Fruit fly (Drosophila melanogaster) whole organism, embryonic: ENCODE data around the gene Ostgamma.

Source experiments
- Ada2b ChIP-seq: fragments of 200-800 bp; sonication (Bioruptor generic); IDR thresholded peaks from 2 replicates; pipeline ENCODE4 v1.3.6; 2022; ENCODE audit warnings: missing biosample characterization, missing genetic modification characterization
- Asciz ChIP-seq: fragments of 200-800 bp; sonication (Bioruptor generic); optimal IDR thresholded peaks from 2 replicates; lab custom pipeline; 2017; ENCODE audit warnings: missing biosample characterization, mild to moderate bottlenecking, missing genetic modification characterization, missing genetic modification reagents
- Atf3 ChIP-seq: fragments of 200-800 bp; sonication (Bioruptor generic); optimal IDR thresholded peaks from 3 replicates; lab custom pipeline; 2016; ENCODE audit warnings: missing biosample characterization, missing genetic modification characterization
- Bgb ChIP-seq: fragments of 200-800 bp; sonication (Bioruptor generic); IDR thresholded peaks from 2 replicates; pipeline ENCODE4 v1.3.6; 2022; ENCODE audit warnings: missing biosample characterization, missing genetic modification characterization; ENCODE audit not compliant: partially characterized antibody
- CG10462 ChIP-seq: fragments of 200-800 bp; sonication (Bioruptor generic); optimal IDR thresholded peaks from 2 replicates; lab custom pipeline; 2016; ENCODE audit warnings: missing biosample characterization, missing genetic modification characterization
- CG10565 ChIP-seq: fragments of 200-800 bp; sonication (Bioruptor generic); optimal IDR thresholded peaks from 3 replicates; lab custom pipeline; 2016; ENCODE audit warnings: missing biosample characterization, mild to moderate bottlenecking, missing genetic modification characterization
- CG10959 ChIP-seq: fragments of 200-800 bp; sonication (Bioruptor generic); IDR thresholded peaks from 2 replicates; pipeline ENCODE4 v1.3.6; 2022; ENCODE audit warnings: missing biosample characterization, missing genetic modification characterization
- CG12942 ChIP-seq: fragments of 200-800 bp; sonication (Bioruptor generic); optimal IDR thresholded peaks from 3 replicates; lab custom pipeline; 2016; ENCODE audit warnings: missing biosample characterization, missing genetic modification characterization
- CG13296 ChIP-seq: fragments of 200-800 bp; sonication (Bioruptor generic); optimal IDR thresholded peaks from 3 replicates; lab custom pipeline; 2018; ENCODE audit warnings: missing biosample characterization, mild to moderate bottlenecking, missing genetic modification characterization
- CG18262 ChIP-seq: fragments of 200-800 bp; optimal IDR thresholded peaks from 3 replicates; lab custom pipeline; 2019; ENCODE audit warnings: missing biosample characterization, mild to moderate bottlenecking, missing genetic modification characterization, moderate library complexity
- CG18476 ChIP-seq: fragments of 200-800 bp; sonication (Bioruptor generic); optimal IDR thresholded peaks from 2 replicates; lab custom pipeline; 2016; ENCODE audit warnings: missing biosample characterization, mild to moderate bottlenecking, missing genetic modification characterization
- CG2678 ChIP-seq: fragments of 200-800 bp; sonication (Bioruptor generic); optimal IDR thresholded peaks from 3 replicates; lab custom pipeline; 2019; ENCODE audit warnings: missing biosample characterization, mild to moderate bottlenecking, missing genetic modification characterization, moderate library complexity
- CG30403 ChIP-seq: fragments of 200-800 bp; sonication (Bioruptor generic); optimal IDR thresholded peaks from 3 replicates; lab custom pipeline; 2016; ENCODE audit warnings: missing biosample characterization, missing genetic modification characterization
- CG31365 ChIP-seq: fragments of 200-800 bp; sonication (Bioruptor generic); optimal IDR thresholded peaks from 2 replicates; lab custom pipeline; 2018; ENCODE audit warnings: missing biosample characterization, mild to moderate bottlenecking, missing genetic modification characterization
- CG32767 ChIP-seq: fragments of 200-800 bp; sonication (Bioruptor generic); IDR thresholded peaks from 2 replicates; pipeline ENCODE4 v1.3.6; 2022; ENCODE audit warnings: missing biosample characterization, missing genetic modification characterization
- CG3407 ChIP-seq: fragments of 200-800 bp; sonication (Bioruptor generic); optimal IDR thresholded peaks from 2 replicates; lab custom pipeline; 2018; ENCODE audit warnings: missing biosample characterization, mild to moderate bottlenecking, missing genetic modification characterization
- CG3726 ChIP-seq: fragments of 200-800 bp; sonication (Bioruptor generic); IDR thresholded peaks from 3 replicates; pipeline ENCODE4, ENCODE4 v1.3.6; 2022; ENCODE audit warnings: missing biosample characterization, missing genetic modification characterization
- CG4360 ChIP-seq: fragments of 200-800 bp; sonication (Bioruptor generic); IDR thresholded peaks from 2 replicates; pipeline ENCODE4 v1.3.6; 2022; ENCODE audit warnings: missing biosample characterization, missing genetic modification characterization
- CG4854 ChIP-seq: fragments of 200-800 bp; sonication (Bioruptor generic); optimal IDR thresholded peaks from 2 replicates; lab custom pipeline; 2016; ENCODE audit warnings: missing biosample characterization, missing genetic modification characterization, inconsistent platforms
- CG5953 ChIP-seq: fragments of 200-800 bp; sonication (Bioruptor generic); IDR thresholded peaks from 2 replicates; pipeline ENCODE4 v1.3.6; 2022; ENCODE audit warnings: missing biosample characterization, missing genetic modification characterization
- CG6765 ChIP-seq: fragments of 200-800 bp; sonication (Bioruptor generic); optimal IDR thresholded peaks from 3 replicates; lab custom pipeline; 2017; ENCODE audit warnings: missing biosample characterization, mild to moderate bottlenecking, missing genetic modification characterization
- CG7745 ChIP-seq: fragments of 200-800 bp; sonication (Bioruptor generic); optimal IDR thresholded peaks from 2 replicates; lab custom pipeline; 2018; ENCODE audit warnings: missing biosample characterization, mild to moderate bottlenecking, missing genetic modification characterization, moderate library complexity
- CG7786 ChIP-seq: fragments of 200-800 bp; sonication (Bioruptor generic); optimal IDR thresholded peaks from 2 replicates; lab custom pipeline; 2016; ENCODE audit warnings: missing biosample characterization, missing genetic modification characterization
- CG9932 ChIP-seq: fragments of 200-800 bp; sonication (Bioruptor generic); IDR thresholded peaks from 2 replicates; pipeline ENCODE4 v1.3.6; 2022; ENCODE audit warnings: missing biosample characterization, missing genetic modification characterization
- CrebB ChIP-seq: fragments of 200-800 bp; sonication (Bioruptor generic); optimal IDR thresholded peaks from 3 replicates; lab custom pipeline; 2018; ENCODE audit warnings: missing biosample characterization, mild to moderate bottlenecking, missing genetic modification characterization
- ERR ChIP-seq: fragments of 200-800 bp; sonication (Bioruptor generic); optimal IDR thresholded peaks from 2 replicates; lab custom pipeline; 2016; ENCODE audit warnings: missing biosample characterization, missing genetic modification characterization
- Ets97D ChIP-seq: fragments of 200-800 bp; sonication (Bioruptor generic); optimal IDR thresholded peaks from 3 replicates; lab custom pipeline; 2016; ENCODE audit warnings: missing biosample characterization, missing genetic modification characterization
- HmgD ChIP-seq: fragments of 200-800 bp; sonication (Bioruptor generic); optimal IDR thresholded peaks from 3 replicates; lab custom pipeline; 2016; ENCODE audit warnings: missing biosample characterization, missing genetic modification characterization
- NC2α ChIP-seq: fragments of 200-800 bp; sonication (Bioruptor generic); optimal IDR thresholded peaks from 2 replicates; lab custom pipeline; 2016; ENCODE audit warnings: missing biosample characterization, missing genetic modification characterization
- Spps ChIP-seq: fragments of 200-800 bp; sonication (Bioruptor generic); optimal IDR thresholded peaks from 2 replicates; lab custom pipeline; 2018; ENCODE audit warnings: missing biosample characterization, mild to moderate bottlenecking, missing genetic modification characterization
- abd-A ChIP-seq: fragments of 200-800 bp; sonication (Bioruptor generic); optimal IDR thresholded peaks from 3 replicates; lab custom pipeline; 2019; ENCODE audit warnings: missing biosample characterization, mild to moderate bottlenecking, missing genetic modification characterization, moderate library complexity
- bbx ChIP-seq: fragments of 200-800 bp; sonication (Bioruptor generic); IDR thresholded peaks from 2 replicates; pipeline ENCODE4 v1.3.6; 2022; ENCODE audit warnings: missing biosample characterization, missing genetic modification characterization; ENCODE audit not compliant: partially characterized antibody
- bowl ChIP-seq: fragments of 200-800 bp; sonication (Bioruptor generic); IDR thresholded peaks from 2 replicates; pipeline ENCODE4 v1.3.6; 2022; ENCODE audit warnings: missing biosample characterization, missing genetic modification characterization
- br ChIP-seq: fragments of >200 bp; optimal IDR thresholded peaks from 2 replicates; lab custom pipeline; 2017
- btn ChIP-seq: fragments of 200-800 bp; sonication (Bioruptor generic); optimal IDR thresholded peaks from 2 replicates; lab custom pipeline; 2016; ENCODE audit warnings: missing biosample characterization, missing genetic modification characterization
- cad ChIP-seq: fragments of >200 bp; optimal IDR thresholded peaks from 2 replicates; lab custom pipeline; 2017; ENCODE audit warnings: missing biosample characterization, missing genetic modification characterization
- dysf ChIP-seq: fragments of 200-800 bp; sonication (Bioruptor generic); IDR thresholded peaks from 3 replicates; pipeline ENCODE4 v1.3.6; 2022; ENCODE audit warnings: missing biosample characterization, missing genetic modification characterization
- fd64A ChIP-seq: fragments of 200-800 bp; sonication (Bioruptor generic); optimal IDR thresholded peaks from 3 replicates; lab custom pipeline; 2018; ENCODE audit warnings: missing biosample characterization, mild to moderate bottlenecking, missing genetic modification characterization
- gsb-n ChIP-seq: fragments of 200-800 bp; sonication (Bioruptor generic); optimal IDR thresholded peaks from 3 replicates; lab custom pipeline; 2018; ENCODE audit warnings: missing biosample characterization, mild to moderate bottlenecking, missing genetic modification characterization
- hb ChIP-seq: fragments of 200-800 bp; sonication (Bioruptor generic); IDR thresholded peaks from 3 replicates; pipeline ENCODE4 v1.3.6; 2022; ENCODE audit warnings: missing biosample characterization, missing genetic modification characterization; ENCODE audit not compliant: partially characterized antibody
- hkb ChIP-seq, 2 experiments: fragments of 200-800 bp in 1 of 2; fragments of >200 bp in 1 of 2; sonication (Bioruptor generic) in 1 of 2; IDR thresholded peaks in 1 of 2; optimal IDR thresholded peaks in 1 of 2; 2 replicates each; pipeline versions ENCODE4 v1.3.6 to Lab custom; 2017 to 2022; ENCODE audit warnings: missing biosample characterization in 1 of 2, missing genetic modification characterization in 1 of 2
- kay ChIP-seq: fragments of 200-800 bp; sonication (Bioruptor generic); optimal IDR thresholded peaks from 2 replicates; lab custom pipeline; 2016; ENCODE audit warnings: missing biosample characterization, missing genetic modification characterization
- org-1 ChIP-seq: fragments of 200-800 bp; sonication (Bioruptor generic); optimal IDR thresholded peaks from 2 replicates; lab custom pipeline; 2017; ENCODE audit warnings: missing biosample characterization, missing genetic modification characterization
- p53 ChIP-seq: fragments of 200-800 bp; sonication (Bioruptor generic); optimal IDR thresholded peaks from 2 replicates; lab custom pipeline; 2016; ENCODE audit warnings: missing biosample characterization, missing genetic modification characterization
- pros ChIP-seq: fragments of 200-800 bp; sonication (Bioruptor generic); optimal IDR thresholded peaks from 3 replicates; lab custom pipeline; 2019; ENCODE audit warnings: missing biosample characterization, mild to moderate bottlenecking, missing genetic modification characterization, moderate library complexity
- psq ChIP-seq: fragments of 200-800 bp; sonication (Bioruptor generic); optimal IDR thresholded peaks from 2 replicates; lab custom pipeline; 2017; ENCODE audit warnings: missing biosample characterization, missing genetic modification characterization
- sens ChIP-seq: fragments of 200-800 bp; sonication (Bioruptor generic); peaks from one replicate; lab custom pipeline; 2016; ENCODE audit warnings: missing biosample characterization, missing genetic modification characterization
- ttk ChIP-seq: fragments of 200-800 bp; sonication (Bioruptor generic); IDR thresholded peaks from 2 replicates; pipeline ENCODE4 v2.1.2; 2022; ENCODE audit warnings: missing biosample characterization, missing genetic modification characterization
- vvl ChIP-seq: fragments of 200-800 bp; sonication (Bioruptor generic); IDR thresholded peaks from 2 replicates; pipeline ENCODE4 v1.3.6; 2022; ENCODE audit warnings: missing biosample characterization, missing genetic modification characterization
- zf30C ChIP-seq: fragments of 200-800 bp; sonication (Bioruptor generic); optimal IDR thresholded peaks from 3 replicates; lab custom pipeline; 2018; ENCODE audit warnings: missing biosample characterization, mild to moderate bottlenecking, missing genetic modification characterization

The Ostgamma gene

dm6 chr2L:8292159-8292887 is 15.7 kb downstream of the Ostgamma start (continued):
- peak; percentile 93 for TF ChIP-seq CG10959
- peak; percentile 82 for TF ChIP-seq CG4360 (GFP tag; lab: Robert Waterston, UW)
- peak; percentile 94 for TF ChIP-seq Spps (tag; lab: Kevin White, UChicago)
- TF ChIP-seq br (lab: Kevin White, UChicago): no peak
- peak; percentile 96 for TF ChIP-seq CG30403 (GFP tag; lab: Kevin White, UChicago)
- TF ChIP-seq sens (GFP tag; lab: Kevin White, UChicago): peak; percentile 99
- peak; percentile 92 for TF ChIP-seq CG10462 (GFP tag; lab: Kevin White, UChicago)
- TF ChIP-seq hkb (optimal IDR thresholded peaks at IDR 0.05; lab: Kevin White, UChicago): no peak
- peak; percentile 98 for TF ChIP-seq hkb (GFP tag; IDR thresholded peaks at IDR 0.05; lab: Robert Waterston, UW)
- peak; percentile 75 for TF ChIP-seq HmgD
- TF ChIP-seq CG12942 (GFP tag; lab: Kevin White, UChicago): peak; percentile 87
- peak; percentile 95 for TF ChIP-seq ttk
- TF ChIP-seq gsb-n (tag; lab: Kevin White, UChicago): peak; percentile 98
- TF ChIP-seq dysf: peak; percentile 98
- peak; percentile 63 for TF ChIP-seq p53 (GFP tag; lab: Kevin White, UChicago)
- TF ChIP-seq CG10565 (GFP tag; lab: Kevin White, UChicago): peak; percentile 71
- TF ChIP-seq btn (GFP tag; lab: Kevin White, UChicago): peak; percentile 84
- TF ChIP-seq CG13296 (GFP tag; lab: Kevin White, UChicago): peak; percentile 97
- peak; percentile 35 for TF ChIP-seq zf30C (GFP tag; lab: Kevin White, UChicago)
- peak; percentile 95 for TF ChIP-seq CrebB (tag; lab: Kevin White, UChicago)
- peak; percentile 84 for TF ChIP-seq NC2α (GFP tag; lab: Kevin White, UChicago)
- peak; percentile 99 for TF ChIP-seq vvl (GFP tag; lab: Robert Waterston, UW)
- TF ChIP-seq psq: peak; percentile 69
- peak; percentile 91 for TF ChIP-seq CG6765
- peak; percentile 96 for TF ChIP-seq Asciz (GFP tag; lab: Kevin White, UChicago)
- TF ChIP-seq cad (GFP tag; lab: Kevin White, UChicago): no peak
- peak; percentile 99 for TF ChIP-seq CG2678
- peak; percentile 87 for TF ChIP-seq Atf3 (GFP tag; lab: Kevin White, UChicago)
- no peak for TF ChIP-seq bbx (GFP tag; lab: Robert Waterston, UW)
- peak; percentile 90 for TF ChIP-seq CG3407 (GFP tag; lab: Kevin White, UChicago)
- no peak for TF ChIP-seq Bgb (GFP tag; lab: Robert Waterston, UW)
- TF ChIP-seq pros (GFP tag; lab: Kevin White, UChicago): peak; percentile 75
- peak; percentile 93; the same call in 1 of the 3 replicates for TF ChIP-seq CG3726
- TF ChIP-seq CG7745: peak; percentile 90
- TF ChIP-seq Ets97D: peak; percentile 72
- peak; percentile 98 for TF ChIP-seq abd-A (tag; lab: Kevin White, UChicago)
- TF ChIP-seq bowl: peak; percentile 93
- peak; percentile 94 for TF ChIP-seq CG32767 (GFP tag; lab: Robert Waterston, UW)
- peak; percentile 96 for TF ChIP-seq kay (GFP tag; lab: Kevin White, UChicago)
- peak; percentile 97 for TF ChIP-seq CG9932 (GFP tag; lab: Robert Waterston, UW)
- peak; percentile 79 for TF ChIP-seq ERR (GFP tag; lab: Kevin White, UChicago)
- peak; percentile 97 for TF ChIP-seq Ada2b
- TF ChIP-seq fd64A (GFP tag; lab: Kevin White, UChicago): peak; percentile 91
- peak; percentile 86 for TF ChIP-seq CG31365 (tag; lab: Kevin White, UChicago)
- peak; percentile 90 for TF ChIP-seq CG7786 (GFP tag; lab: Kevin White, UChicago)
- TF ChIP-seq CG18476: peak; percentile 94
- TF ChIP-seq CG18262 (tag; lab: Kevin White, UChicago): peak; percentile 97
- peak; percentile 95 for TF ChIP-seq org-1 (GFP tag; lab: Kevin White, UChicago)
- TF ChIP-seq hb (GFP tag; lab: Robert Waterston, UW): no peak
- peak; percentile 94 for TF ChIP-seq CG5953
- TF ChIP-seq CG4854: peak; percentile 93
